Worm (Caenorhabditis elegans): ENCODE results near the gene Y38E10A.17.
A peak's percentile ranks its signal among the peaks of the same experiment; 100 is the strongest.

Y38E10A.17 gene

ce11 chrII:12634749-12635318 is at the start of gene Y38E10A.17:
Gene Y38E10A.17, minus strand, starts transcription at chrII:12634799.
- TF ChIP-seq nhr-28 (tag; optimal IDR thresholded peaks at IDR 0.05) (no peak), C04F5.9 (tag; optimal IDR thresholded peaks at IDR 0.05) (no peak), nhr-85 (tag) (peak; percentile 67), sptf-1 (tag; optimal IDR thresholded peaks at IDR 0.05) (no peak), unc-86 (tag; optimal IDR thresholded peaks at IDR 0.05) (no peak)

- TF ChIP-seq pqm-1 (tag; optimal IDR thresholded peaks at IDR 0.05), result no peak
- TF ChIP-seq sptf-1 (tag; optimal IDR thresholded peaks at IDR 0.05), result no peak
- peak in 1 of 2 experiments; percentile 38 for TF ChIP-seq ztf-11 (tag; optimal IDR thresholded peaks at IDR 0.05)
- no peak for TF ChIP-seq nhr-237 (tag; optimal IDR thresholded peaks at IDR 0.05)
- TF ChIP-seq nhr-90 (tag; optimal IDR thresholded peaks at IDR 0.05; ENCODE audit: poor library complexity), result peak; percentile 80
- TF ChIP-seq fos-1 (tag; optimal IDR thresholded peaks at IDR 0.05), result no peak
- TF ChIP-seq snu-23 (GFP tag; optimal IDR thresholded peaks at IDR 0.05), result peak; percentile 83
- no peak for TF ChIP-seq zag-1 (tag; optimal IDR thresholded peaks at IDR 0.05)
- TF ChIP-seq unc-130 (tag; optimal IDR thresholded peaks at IDR 0.05), result peak; percentile 36
- peak; percentile 69 for TF ChIP-seq nhr-20 (tag; optimal IDR thresholded peaks at IDR 0.05)
- no peak for TF ChIP-seq lir-3 (tag; optimal IDR thresholded peaks at IDR 0.05; ENCODE audit: poor library complexity)
- TF ChIP-seq lin-15B (tag; optimal IDR thresholded peaks at IDR 0.05), result peak; percentile 38
- peak; percentile 12 for TF ChIP-seq fkh-8 (tag; optimal IDR thresholded peaks at IDR 0.05)
- TF ChIP-seq unc-86 (tag; optimal IDR thresholded peaks at IDR 0.05), result peak; percentile 62
- TF ChIP-seq ets-5 (GFP tag; IDR thresholded peaks at IDR 0.05), result no peak
- TF ChIP-seq nhr-77 (tag; optimal IDR thresholded peaks at IDR 0.05), result no peak
- TF ChIP-seq aha-1 (tag; optimal IDR thresholded peaks at IDR 0.05), result no peak
- no peak for TF ChIP-seq F16B12.6 (tag; optimal IDR thresholded peaks at IDR 0.05)
- TF ChIP-seq tlp-1 (tag; optimal IDR thresholded peaks at IDR 0.05), result no peak
- no peak for TF ChIP-seq mab-9 (GFP tag; IDR thresholded peaks at IDR 0.05)
- TF ChIP-seq nhr-28 (tag; optimal IDR thresholded peaks at IDR 0.05), result no peak
- peak; percentile 40 for TF ChIP-seq zip-4 (GFP tag; optimal IDR thresholded peaks at IDR 0.05)
- peak in 1 of 6 experiments; percentile 54 for TF ChIP-seq elt-3 (tag; optimal IDR thresholded peaks at IDR 0.05)
- TF ChIP-seq grh-1 (GFP tag; IDR thresholded peaks at IDR 0.05), result peak; percentile 81
- peak; percentile 60 for TF ChIP-seq sox-4 (tag; optimal IDR thresholded peaks at IDR 0.05)
- peak; percentile 71 for TF ChIP-seq skn-1 (tag; optimal IDR thresholded peaks at IDR 0.05)
- peak; percentile 91 to 94 for TF ChIP-seq lin-35 (GFP tag; optimal IDR thresholded peaks at IDR 0.05)
- no peak for TF ChIP-seq mdl-1 (tag; optimal IDR thresholded peaks at IDR 0.05)
- no peak for TF ChIP-seq ces-1 (GFP tag; optimal IDR thresholded peaks at IDR 0.05)
- TF ChIP-seq ceh-82 (tag; optimal IDR thresholded peaks at IDR 0.05), result peak; percentile 58 to 68 (median 66)
- no peak for TF ChIP-seq hlh-4 (tag; optimal IDR thresholded peaks at IDR 0.05)
- peak; percentile 60 for TF ChIP-seq lin-39 (tag; optimal IDR thresholded peaks at IDR 0.05)
- no peak for TF ChIP-seq unc-30 (tag; optimal IDR thresholded peaks at IDR 0.05)
- TF ChIP-seq ceh-8 (GFP tag; optimal IDR thresholded peaks at IDR 0.05), result peak; percentile 11
- TF ChIP-seq sup-37 (GFP tag; optimal IDR thresholded peaks at IDR 0.05), result no peak
- TF ChIP-seq swsn-7 (tag; optimal IDR thresholded peaks at IDR 0.05), result peak; percentile 73
- TF ChIP-seq ama-1 (optimal IDR thresholded peaks at IDR 0.05), result peak; percentile 7
- peak; percentile 14 for TF ChIP-seq C04F5.9 (tag; optimal IDR thresholded peaks at IDR 0.05)
- TF ChIP-seq dsc-1 (tag; optimal IDR thresholded peaks at IDR 0.05), result peak; percentile 79
- peak; percentile 11 for TF ChIP-seq ceh-90 (tag; optimal IDR thresholded peaks at IDR 0.05)
- TF ChIP-seq nhr-19 (GFP tag; conservative IDR thresholded peaks at IDR 0.05), result peak; percentile 84
- TF ChIP-seq xbp-1 (tag; optimal IDR thresholded peaks at IDR 0.05), result peak; percentile 70
- TF ChIP-seq fkh-10 (GFP tag; optimal IDR thresholded peaks at IDR 0.05), result no peak
- TF ChIP-seq C16A3.4 (tag; optimal IDR thresholded peaks at IDR 0.05), result peak; percentile 65
- no peak for TF ChIP-seq elt-2 (tag; optimal IDR thresholded peaks at IDR 0.05)
- peak; percentile 78 for TF ChIP-seq nhr-71 (tag; optimal IDR thresholded peaks at IDR 0.05)
- no peak for TF ChIP-seq Y116A8C.19 (tag; optimal IDR thresholded peaks at IDR 0.05; ENCODE audit: borderline replicate concordance)
- no peak for TF ChIP-seq vab-15 (tag; optimal IDR thresholded peaks at IDR 0.05)
- TF ChIP-seq irx-1 (tag; optimal IDR thresholded peaks at IDR 0.05), result peak; percentile 56
- peak; percentile 55 for TF ChIP-seq snpc-4 (tag; optimal IDR thresholded peaks at IDR 0.05)
Measured at ce11 chrII:12679635-12680034, 45.0 kb upstream of the Y38E10A.17 start, which contains the start of the genes Y38E10A.33 and cox-10. Gene Y38E10A.33, minus strand, starts transcription at chrII:12679646. Gene cox-10, plus strand, starts transcription at chrII:12679954.
